Fruit fly (Drosophila melanogaster): ENCODE results near the gene CG2150.

- TF ChIP-seq CG8159 (tag; optimal IDR thresholded peaks at IDR 0.05), result no peak
- no peak for TF ChIP-seq CG9948 (tag; optimal IDR thresholded peaks at IDR 0.05)
These were observed 45.0 kb upstream of the CG2150 start for dm6 chr3R:31809622-31810021.
